Fruit fly (Drosophila melanogaster) whole organism, embryonic: ENCODE data around the gene CG16998.

Experiments
- CG6854 ChIP-seq: fragments of 200-800 bp; sonication (Bioruptor generic); optimal IDR thresholded peaks from 3 replicates; lab custom pipeline; 2017; ENCODE audit warnings: missing biosample characterization, mild to moderate bottlenecking, missing genetic modification characterization
- grn ChIP-seq: fragments of 200-800 bp; sonication (Bioruptor generic); optimal IDR thresholded peaks from 3 replicates; lab custom pipeline; 2017; ENCODE audit warnings: missing biosample characterization, missing genetic modification characterization
- otp ChIP-seq: fragments of 200-800 bp; sonication (Bioruptor generic); IDR thresholded peaks from 3 replicates; pipeline ENCODE4, ENCODE4 v1.3.6; 2022; ENCODE audit warnings: missing biosample characterization, missing genetic modification characterization
- ttk ChIP-seq: fragments of 200-800 bp; sonication (Bioruptor generic); IDR thresholded peaks from 2 replicates; pipeline ENCODE4 v2.1.2; 2022; ENCODE audit warnings: missing biosample characterization, missing genetic modification characterization

dm6 chr3L:7541068-7541467 is 1.4 kb upstream of the CG16998 start, which contains the start of gene CG32374:
- no peak for TF ChIP-seq CG6854
- no peak for TF ChIP-seq otp (GFP tag; lab: Robert Waterston, UW)
- TF ChIP-seq grn (GFP tag; lab: Kevin White, UChicago) = no peak
- TF ChIP-seq ttk (GFP tag; lab: Robert Waterston, UW) = no peak
